Worm (Caenorhabditis elegans): ENCODE data around the gene srx-82.

srx-82 gene

ce11 chrV:11638634-11639117, 49.1 kb downstream of the srx-82 start:
- peak; percentile 48 for TF ChIP-seq mes-2 (tag; optimal IDR thresholded peaks at IDR 0.05; ENCODE audit: poor library complexity, severe bottlenecking)
- peak; percentile 35 for TF ChIP-seq nhr-28 (tag; optimal IDR thresholded peaks at IDR 0.05)
- no peak for TF ChIP-seq lin-39 (tag; optimal IDR thresholded peaks at IDR 0.05)
- no peak for TF ChIP-seq zfp-2 (tag; optimal IDR thresholded peaks at IDR 0.05)
- TF ChIP-seq dpl-1 (GFP tag; optimal IDR thresholded peaks at IDR 0.05) = no peak
- no peak for TF ChIP-seq cey-2 (tag; optimal IDR thresholded peaks at IDR 0.05; ENCODE audit: borderline replicate concordance, insufficient read depth)
- no peak for TF ChIP-seq lin-29 (GFP tag; IDR thresholded peaks at IDR 0.05)
- no peak for TF ChIP-seq vab-7 (GFP tag; IDR thresholded peaks at IDR 0.05)
- TF ChIP-seq T26A8.4 (GFP tag; IDR thresholded peaks at IDR 0.05) = no peak
- no peak for TF ChIP-seq gei-8 (GFP tag; optimal IDR thresholded peaks at IDR 0.05)
- TF ChIP-seq D1046.2 (GFP tag; IDR thresholded peaks at IDR 0.05) = no peak
- TF ChIP-seq Y105C5A.15 (GFP tag; IDR thresholded peaks at IDR 0.05) = no peak
- TF ChIP-seq ceh-82 (tag; optimal IDR thresholded peaks at IDR 0.05) = no peak
- TF ChIP-seq snpc-1.2 (GFP tag; IDR thresholded peaks at IDR 0.05) = no peak
- TF ChIP-seq zip-11 (GFP tag; IDR thresholded peaks at IDR 0.05) = no peak
- TF ChIP-seq aha-1 (tag) = peak; percentile 95
- TF ChIP-seq php-3 (GFP tag; IDR thresholded peaks at IDR 0.05) = no peak
- TF ChIP-seq daf-19 (GFP tag; conservative IDR thresholded peaks at IDR 0.05) = no peak
- TF ChIP-seq lir-3 (tag; optimal IDR thresholded peaks at IDR 0.05) = no peak
- TF ChIP-seq tag-97 (GFP tag; IDR thresholded peaks at IDR 0.05) = no peak
- TF ChIP-seq dve-1 (tag; optimal IDR thresholded peaks at IDR 0.05; ENCODE audit: insufficient read depth) = peak; percentile 62
- peak; percentile 33; the same call in 1 of the 2 replicates for TF ChIP-seq dmd-6 (GFP tag; IDR thresholded peaks at IDR 0.05)
- no peak for TF ChIP-seq spr-1 (tag; optimal IDR thresholded peaks at IDR 0.05)
- TF ChIP-seq ztf-11 (tag; optimal IDR thresholded peaks at IDR 0.05) = no peak
- no peak for TF ChIP-seq daf-12 (tag; optimal IDR thresholded peaks at IDR 0.05)
- TF ChIP-seq hlh-30 (tag; optimal IDR thresholded peaks at IDR 0.05; ENCODE audit: insufficient read depth) = peak; percentile 74
- peak in 1 of 2 experiments; percentile 46 for TF ChIP-seq daf-16 (GFP tag; optimal IDR thresholded peaks at IDR 0.05)
- TF ChIP-seq daf-16 (tag; optimal IDR thresholded peaks at IDR 0.05) = no peak
- peak; percentile 27 for TF ChIP-seq nhr-6 (tag; optimal IDR thresholded peaks at IDR 0.05)
- no peak for TF ChIP-seq skn-1 (tag; optimal IDR thresholded peaks at IDR 0.05)
- no peak for TF ChIP-seq nhr-42 (GFP tag; IDR thresholded peaks at IDR 0.05)
- no peak for TF ChIP-seq mdt-29 (GFP tag; IDR thresholded peaks at IDR 0.05)
- no peak for TF ChIP-seq R02D3.7 (tag; optimal IDR thresholded peaks at IDR 0.05)
- TF ChIP-seq Y5F2A.4 (GFP tag; optimal IDR thresholded peaks at IDR 0.05) = no peak
- TF ChIP-seq fos-1 (tag; optimal IDR thresholded peaks at IDR 0.05) = no peak
- no peak for TF ChIP-seq fkh-10 (GFP tag; optimal IDR thresholded peaks at IDR 0.05)
- TF ChIP-seq F49E8.2 (tag; optimal IDR thresholded peaks at IDR 0.05; ENCODE audit: borderline replicate concordance) = no peak
- TF ChIP-seq zag-1 (tag; optimal IDR thresholded peaks at IDR 0.05) = no peak
- no peak for TF ChIP-seq T20F7.1 (GFP tag; optimal IDR thresholded peaks at IDR 0.05)
- TF ChIP-seq F10B5.3 (tag; optimal IDR thresholded peaks at IDR 0.05) = no peak
- peak; percentile 55 for TF ChIP-seq hlh-11 (tag; optimal IDR thresholded peaks at IDR 0.05)
- TF ChIP-seq nhr-102 (tag; optimal IDR thresholded peaks at IDR 0.05) = no peak
- no peak for TF ChIP-seq jun-1 (tag; optimal IDR thresholded peaks at IDR 0.05)
- TF ChIP-seq pha-4 (GFP tag; IDR thresholded peaks at IDR 0.05) = no peak
- TF ChIP-seq pha-4 (tag; optimal IDR thresholded peaks at IDR 0.05) = peak; percentile 73
- TF ChIP-seq unc-39 (tag; optimal IDR thresholded peaks at IDR 0.05) = no peak
- no peak; the same call in 1 of the 2 replicates for TF ChIP-seq lin-38 (GFP tag; IDR thresholded peaks at IDR 0.05)
- no peak for TF ChIP-seq mxl-2 (GFP tag; conservative IDR thresholded peaks at IDR 0.05)
- TF ChIP-seq madf-5 (GFP tag; IDR thresholded peaks at IDR 0.05) = no peak
- no peak for TF ChIP-seq spr-3 (GFP tag; optimal IDR thresholded peaks at IDR 0.05)
- no peak for TF ChIP-seq attf-4 (tag; optimal IDR thresholded peaks at IDR 0.05)
- no peak for TF ChIP-seq egl-27 (tag; optimal IDR thresholded peaks at IDR 0.05)
- peak; percentile 76 for TF ChIP-seq ceh-20 (GFP tag; IDR thresholded peaks at IDR 0.05)
